Worm (Caenorhabditis elegans): ENCODE data around the gene C35D6.3.

C35D6.3 gene

ce11 chrIV:16381933-16382591 lies 35.4 kb downstream of the C35D6.3 start, which contains the start of gene Y7A9D.1:
Y7A9D.1 (minus strand) TSS chrIV:16382215.
- TF ChIP-seq gei-8 (GFP tag; optimal IDR thresholded peaks at IDR 0.05) = no peak
- TF ChIP-seq lin-29 (GFP tag; IDR thresholded peaks at IDR 0.05) = no peak
- TF ChIP-seq lin-39 (tag; optimal IDR thresholded peaks at IDR 0.05) = no peak
- no peak for TF ChIP-seq ztf-11 (tag; optimal IDR thresholded peaks at IDR 0.05)
- TF ChIP-seq arid-1 (GFP tag; conservative IDR thresholded peaks at IDR 0.05) = peak; percentile 51; the same call in 1 of the 2 replicates
- 0 out of 2 replicates have a peak, but pooled peaks have one; percentile 4 for TF ChIP-seq Y105C5A.15 (GFP tag; IDR thresholded peaks at IDR 0.05)
- TF ChIP-seq nhr-6 (tag; optimal IDR thresholded peaks at IDR 0.05) = peak; percentile 17
- TF ChIP-seq tag-97 (GFP tag; IDR thresholded peaks at IDR 0.05) = 0 out of 2 replicates have a peak, but pooled peaks have one; percentile 20
- peak; percentile 61 for TF ChIP-seq php-3 (GFP tag; IDR thresholded peaks at IDR 0.05)
- no peak for TF ChIP-seq daf-8 (GFP tag; IDR thresholded peaks at IDR 0.05)
- peak; percentile 73 for TF ChIP-seq sdz-12 (GFP tag; optimal IDR thresholded peaks at IDR 0.05)
- TF ChIP-seq F10B5.3 (tag; optimal IDR thresholded peaks at IDR 0.05) = peak; percentile 30
- TF ChIP-seq ZK546.5 (tag; optimal IDR thresholded peaks at IDR 0.05) = no peak
- TF ChIP-seq dve-1 (tag; optimal IDR thresholded peaks at IDR 0.05; ENCODE audit: insufficient read depth) = peak; percentile 65
- no peak for TF ChIP-seq nhr-11 (tag; optimal IDR thresholded peaks at IDR 0.05)
- TF ChIP-seq spr-1 (tag; optimal IDR thresholded peaks at IDR 0.05) = peak; percentile 52
- TF ChIP-seq daf-16 (GFP tag; optimal IDR thresholded peaks at IDR 0.05) = peak; percentile 15 to 30
- TF ChIP-seq daf-16 (tag; optimal IDR thresholded peaks at IDR 0.05) = peak; percentile 39
- peak; percentile 99 for TF ChIP-seq snpc-1.2 (GFP tag; IDR thresholded peaks at IDR 0.05)
- TF ChIP-seq jun-1 (tag; optimal IDR thresholded peaks at IDR 0.05) = peak; percentile 35
- peak; percentile 11 for TF ChIP-seq nhr-48 (tag; optimal IDR thresholded peaks at IDR 0.05)
- 0 out of 2 replicates have a peak, but pooled peaks have one; percentile 28 for TF ChIP-seq nhr-42 (GFP tag; IDR thresholded peaks at IDR 0.05)
- peak; percentile 70; the same call in 1 of the 2 replicates for TF ChIP-seq vab-7 (GFP tag; IDR thresholded peaks at IDR 0.05)
- peak; percentile 79 for TF ChIP-seq pha-4 (GFP tag; IDR thresholded peaks at IDR 0.05)
- no peak for TF ChIP-seq pha-4 (tag; optimal IDR thresholded peaks at IDR 0.05)
- no peak for TF ChIP-seq zip-11 (GFP tag; IDR thresholded peaks at IDR 0.05)
- TF ChIP-seq lin-38 (GFP tag; IDR thresholded peaks at IDR 0.05) = peak; percentile 82
- TF ChIP-seq lin-13 (GFP tag; optimal IDR thresholded peaks at IDR 0.05) = peak; percentile 32
- TF ChIP-seq ctbp-1 (GFP tag; IDR thresholded peaks at IDR 0.05) = peak; percentile 83
- peak; percentile 30 for TF ChIP-seq dpl-1 (GFP tag; optimal IDR thresholded peaks at IDR 0.05)
- TF ChIP-seq mxl-3 (GFP tag; optimal IDR thresholded peaks at IDR 0.05) = peak; percentile 63
- TF ChIP-seq lim-7 (GFP tag; IDR thresholded peaks at IDR 0.05) = no peak
- TF ChIP-seq nhr-28 (tag; optimal IDR thresholded peaks at IDR 0.05) = no peak
- TF ChIP-seq D1046.2 (GFP tag; IDR thresholded peaks at IDR 0.05) = peak; percentile 82; the same call in 1 of the 2 replicates
- peak; percentile 79 for TF ChIP-seq mdt-29 (GFP tag; IDR thresholded peaks at IDR 0.05)
- no peak for TF ChIP-seq F37D6.2 (tag; optimal IDR thresholded peaks at IDR 0.05)
- peak; percentile 24 for TF ChIP-seq unc-130 (GFP tag; optimal IDR thresholded peaks at IDR 0.05)
- peak; percentile 68 for TF ChIP-seq Y48G9A.11 (GFP tag; IDR thresholded peaks at IDR 0.05)
- peak; percentile 32 for TF ChIP-seq Y5F2A.4 (GFP tag; optimal IDR thresholded peaks at IDR 0.05)
- TF ChIP-seq T26A8.4 (GFP tag; IDR thresholded peaks at IDR 0.05) = no peak; the same call in 1 of the 2 replicates
- TF ChIP-seq F26F4.8 (GFP tag; conservative IDR thresholded peaks at IDR 0.05) = peak; percentile 52; the same call in 1 of the 2 replicates
- TF ChIP-seq nhr-111 (GFP tag; optimal IDR thresholded peaks at IDR 0.05) = peak; percentile 67
- peak; percentile 76 for TF ChIP-seq aha-1 (tag)
- 0 out of 2 replicates have a peak, but pooled peaks have one; percentile 51 for TF ChIP-seq ZK337.2 (GFP tag; IDR thresholded peaks at IDR 0.05)
- TF ChIP-seq ztf-7 (tag; optimal IDR thresholded peaks at IDR 0.05) = peak; percentile 18
- peak; percentile 62 for TF ChIP-seq F49E8.2 (tag; optimal IDR thresholded peaks at IDR 0.05; ENCODE audit: borderline replicate concordance)
- peak; percentile 62; the same call in 1 of the 2 replicates for TF ChIP-seq ceh-44 (GFP tag; IDR thresholded peaks at IDR 0.05)
- no peak for TF ChIP-seq fos-1 (tag; optimal IDR thresholded peaks at IDR 0.05)
- TF ChIP-seq daf-19 (GFP tag; conservative IDR thresholded peaks at IDR 0.05) = 0 out of 2 replicates have a peak, but pooled peaks have one; percentile 15
- TF ChIP-seq duxl-1 (tag; optimal IDR thresholded peaks at IDR 0.05; ENCODE audit: poor library complexity) = peak; percentile 47

All from whole organism, L4 larva.